Fruit fly (Drosophila melanogaster): ENCODE data around the gene CG33263.

The CG33263 gene

DNA sequence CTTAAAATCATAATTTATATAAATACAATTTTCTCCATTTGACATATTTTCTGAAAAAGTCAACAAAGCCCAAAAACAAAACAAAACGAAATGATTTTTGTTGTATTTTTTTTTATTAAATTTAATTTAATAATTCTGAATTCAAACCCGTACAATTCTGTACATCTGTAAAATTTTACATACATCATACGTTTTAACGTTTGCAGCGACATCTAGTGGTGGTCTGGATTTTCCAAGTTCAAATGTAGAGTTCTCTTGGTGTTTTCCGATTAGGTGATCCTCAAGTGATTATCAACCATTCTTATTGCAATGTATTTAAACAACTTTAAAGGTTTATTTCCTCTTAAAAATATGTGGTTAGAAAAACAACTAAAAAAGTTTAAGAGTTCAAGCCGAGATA, 13.0 kb downstream of the CG33263 start:
- no peak for TF ChIP-seq acj6 (GFP tag; optimal IDR thresholded peaks at IDR 0.05)
- TF ChIP-seq svp (GFP tag) = no peak
- TF ChIP-seq Smox (GFP tag; optimal IDR thresholded peaks at IDR 0.05) = no peak
- no peak for TF ChIP-seq CG8632 (GFP tag; optimal IDR thresholded peaks at IDR 0.05)
- TF ChIP-seq CG8319 (GFP tag; optimal IDR thresholded peaks at IDR 0.05) = no peak
- no peak for TF ChIP-seq OdsH (GFP tag; optimal IDR thresholded peaks at IDR 0.05)
- TF ChIP-seq fd85E (GFP tag; optimal IDR thresholded peaks at IDR 0.05) = no peak
- no peak for TF ChIP-seq Ets96B (tag; optimal IDR thresholded peaks at IDR 0.05)
- TF ChIP-seq cyc (GFP tag; optimal IDR thresholded peaks at IDR 0.05) = peak; percentile 37
- TF ChIP-seq topi (GFP tag; optimal IDR thresholded peaks at IDR 0.05) = no peak
- peak; percentile 17 for TF ChIP-seq Eip78C (GFP tag)
- no peak for TF ChIP-seq dac (GFP tag; optimal IDR thresholded peaks at IDR 0.05)
- TF ChIP-seq CG8119 (GFP tag; IDR thresholded peaks at IDR 0.05) = no peak
- no peak for TF ChIP-seq fkh (GFP tag; optimal IDR thresholded peaks at IDR 0.05)
- TF ChIP-seq CG6854 (GFP tag; optimal IDR thresholded peaks at IDR 0.05) = no peak
- TF ChIP-seq pdm3 (GFP tag; optimal IDR thresholded peaks at IDR 0.05) = no peak
- TF ChIP-seq CG32006 (GFP tag; optimal IDR thresholded peaks at IDR 0.05) = no peak
- TF ChIP-seq Hr39 (GFP tag; optimal IDR thresholded peaks at IDR 0.05) = peak; percentile 38
- no peak for TF ChIP-seq CG4318 (GFP tag; optimal IDR thresholded peaks at IDR 0.05)
- TF ChIP-seq CG10669 (GFP tag; optimal IDR thresholded peaks at IDR 0.05) = no peak
- TF ChIP-seq CG9139 (GFP tag; optimal IDR thresholded peaks at IDR 0.05) = no peak
- peak; percentile 26 for TF ChIP-seq lz (GFP tag; optimal IDR thresholded peaks at IDR 0.05)
- no peak for TF ChIP-seq fd59A (GFP tag; optimal IDR thresholded peaks at IDR 0.05)
- TF ChIP-seq CG1621 (tag; optimal IDR thresholded peaks at IDR 0.05) = peak; percentile 100
- TF ChIP-seq vri (GFP tag; optimal IDR thresholded peaks at IDR 0.05) = no peak
- TF ChIP-seq Sox102F (GFP tag; optimal IDR thresholded peaks at IDR 0.05) = no peak
- TF ChIP-seq CG11762 (GFP tag; optimal IDR thresholded peaks at IDR 0.05; ENCODE audit: insufficient read depth) = no peak
- TF ChIP-seq CG34406 (GFP tag; optimal IDR thresholded peaks at IDR 0.05) = no peak
- no peak for TF ChIP-seq CG6808 (GFP tag; optimal IDR thresholded peaks at IDR 0.05)
- peak; percentile 51 for TF ChIP-seq esn (GFP tag; optimal IDR thresholded peaks at IDR 0.05)
- TF ChIP-seq CG10631 (GFP tag; optimal IDR thresholded peaks at IDR 0.05) = peak; percentile 15
- TF ChIP-seq CG31627 (GFP tag; optimal IDR thresholded peaks at IDR 0.05) = peak; percentile 53
- TF ChIP-seq Sox15 (GFP tag; optimal IDR thresholded peaks at IDR 0.05) = no peak
- TF ChIP-seq Met (GFP tag; optimal IDR thresholded peaks at IDR 0.05) = peak; percentile 5
- no peak for TF ChIP-seq CG7368 (GFP tag; optimal IDR thresholded peaks at IDR 0.05)
- TF ChIP-seq ss (GFP tag; optimal IDR thresholded peaks at IDR 0.05) = no peak
- TF ChIP-seq dsx (GFP tag; optimal IDR thresholded peaks at IDR 0.05; ENCODE audit: poor library complexity, severe bottlenecking) = no peak
- no peak for TF ChIP-seq achi (GFP tag; optimal IDR thresholded peaks at IDR 0.05)
- TF ChIP-seq CG6792 (GFP tag; optimal IDR thresholded peaks at IDR 0.05) = no peak

dm6 chr3L:13409809-13410521, 14.0 kb downstream of the CG33263 start:
- TF ChIP-seq CG6808 (GFP tag; optimal IDR thresholded peaks at IDR 0.05) (peak; percentile 39), CG32006 (GFP tag; optimal IDR thresholded peaks at IDR 0.05) (no peak), Met (GFP tag; optimal IDR thresholded peaks at IDR 0.05) (peak; percentile 62), Sox15 (GFP tag; optimal IDR thresholded peaks at IDR 0.05) (peak; percentile 7), svp (GFP tag) (peak; percentile 75), spab (GFP tag; optimal IDR thresholded peaks at IDR 0.05) (peak; percentile 44), CG9139 (GFP tag; optimal IDR thresholded peaks at IDR 0.05) (no peak), CG16779 (tag; optimal IDR thresholded peaks at IDR 0.05) (no peak), CG4318 (GFP tag; optimal IDR thresholded peaks at IDR 0.05) (no peak), CG11294 (GFP tag; IDR thresholded peaks at IDR 0.05) (no peak), pdm3 (GFP tag; optimal IDR thresholded peaks at IDR 0.05) (peak; percentile 43), CG8319 (GFP tag; optimal IDR thresholded peaks at IDR 0.05) (no peak), Blimp-1 (GFP tag; optimal IDR thresholded peaks at IDR 0.05) (peak; percentile 94), fkh (GFP tag; optimal IDR thresholded peaks at IDR 0.05) (no peak), CG15336 (GFP tag; IDR thresholded peaks at IDR 0.05) (no peak), Hr4 (GFP tag; optimal IDR thresholded peaks at IDR 0.05) (no peak), dac (GFP tag; optimal IDR thresholded peaks at IDR 0.05) (no peak), CG8632 (GFP tag; optimal IDR thresholded peaks at IDR 0.05) (peak; percentile 29), net (GFP tag; optimal IDR thresholded peaks at IDR 0.05) (peak; percentile 17), Gug (GFP tag; IDR thresholded peaks at IDR 0.05) (no peak), CG34406 (GFP tag; optimal IDR thresholded peaks at IDR 0.05) (peak; percentile 41), lz (GFP tag; optimal IDR thresholded peaks at IDR 0.05) (peak; percentile 50), Eip78C (GFP tag) (peak; percentile 87), acj6 (GFP tag; optimal IDR thresholded peaks at IDR 0.05) (peak; percentile 29), achi (GFP tag; optimal IDR thresholded peaks at IDR 0.05) (peak; percentile 15), CG6792 (GFP tag; optimal IDR thresholded peaks at IDR 0.05) (peak; percentile 36), eg (GFP tag; IDR thresholded peaks at IDR 0.05) (no peak), OdsH (GFP tag; optimal IDR thresholded peaks at IDR 0.05) (peak; percentile 32), CG8119 (GFP tag; IDR thresholded peaks at IDR 0.05) (no peak)

Data from whole organism, prepupa.